Worm (Caenorhabditis elegans) whole organism, L3 larva: ENCODE measurements around the gene T25D1.2.

Experiments
- ama-1 ChIP-seq: fragments of 150-350 bp; optimal IDR thresholded peaks from 2 replicates; lab custom pipeline; 2018
- elt-1 ChIP-seq: fragments of 150-350 bp; optimal IDR thresholded peaks from 2 replicates; lab custom pipeline; 2014; ENCODE audit warnings: missing biosample characterization, missing genetic modification characterization
- elt-2 ChIP-seq: sonication (generic microtip); optimal IDR thresholded peaks from 2 replicates; lab custom pipeline; 2016; ENCODE audit warnings: missing genetic modification reagents, mild to moderate bottlenecking, missing genetic modification characterization, missing compliant biosample characterization
- nhr-12 ChIP-seq: fragments of 150-350 bp; optimal IDR thresholded peaks from 2 replicates; lab custom pipeline; 2014; ENCODE audit warnings: missing biosample characterization, missing genetic modification characterization
- pha-4 ChIP-seq: fragments of 150-350 bp; optimal IDR thresholded peaks from 2 replicates; lab custom pipeline; 2014; ENCODE audit warnings: missing biosample characterization, missing genetic modification reagents, missing genetic modification characterization
- snpc-4 ChIP-seq: fragments of 150-350 bp; optimal IDR thresholded peaks from 2 replicates; lab custom pipeline; 2014; ENCODE audit warnings: missing biosample characterization, missing genetic modification characterization
- unc-62 ChIP-seq: fragments of 150-350 bp; sonication (generic microtip); optimal IDR thresholded peaks from 4 replicates; lab custom pipeline; 2014; ENCODE audit warnings: missing biosample characterization, missing genetic modification reagents, missing genetic modification characterization
- zag-1 ChIP-seq: fragments of 150-350 bp; optimal IDR thresholded peaks from 2 replicates; lab custom pipeline; 2014; ENCODE audit warnings: missing biosample characterization, missing genetic modification characterization
- ztf-11 ChIP-seq: fragments of 150-350 bp; optimal IDR thresholded peaks from 2 replicates; lab custom pipeline; 2014; ENCODE audit warnings: missing biosample characterization, missing genetic modification characterization
- ztf-4 ChIP-seq: fragments of 150-350 bp; optimal IDR thresholded peaks from 2 replicates; lab custom pipeline; 2014; ENCODE audit warnings: missing biosample characterization, missing genetic modification characterization

ce11 chrX:16484043-16484442 is 31.3 kb upstream of the T25D1.2 start:
- TF ChIP-seq ztf-11 (tag; lab: Kevin White, UChicago) (no peak), unc-62 (GFP tag; lab: Kevin White, UChicago) (no peak), snpc-4 (tag; lab: Kevin White, UChicago) (no peak), elt-1 (tag; lab: Kevin White, UChicago) (no peak), elt-2 (peak; percentile 52), ama-1 (no peak), ztf-4 (tag; lab: Kevin White, UChicago) (no peak), pha-4 (tag; lab: Kevin White, UChicago) (peak; percentile 8), nhr-12 (tag; lab: Kevin White, UChicago) (no peak), zag-1 (tag; lab: Kevin White, UChicago) (no peak)
